Worm (Caenorhabditis elegans) whole organism, late embryonic: ENCODE results near the gene ncr-2.

Experiments
- C38D4.7 ChIP-seq: fragments of 200-800 bp; sonication (Bioruptor generic); optimal IDR thresholded peaks from 2 replicates; lab custom pipeline; 2018; ENCODE audit warnings: mild to moderate bottlenecking, missing genetic modification characterization, moderate library complexity, missing compliant biosample characterization
- K02D7.2 ChIP-seq: sonication (generic microtip); optimal IDR thresholded peaks from 2 replicates; lab custom pipeline; 2017; ENCODE audit warnings: mild to moderate bottlenecking, missing genetic modification characterization, missing compliant biosample characterization
- T23F11.4 ChIP-seq: fragments of 200-800 bp; sonication (Bioruptor generic); optimal IDR thresholded peaks from 2 replicates; lab custom pipeline; 2018; ENCODE audit warnings: mild to moderate bottlenecking, missing genetic modification characterization, missing compliant biosample characterization
- Y22D7AL.16 ChIP-seq: sonication (generic microtip); optimal IDR thresholded peaks from 2 replicates; lab custom pipeline; 2016; ENCODE audit warnings: missing genetic modification characterization, missing compliant biosample characterization
- ama-1 ChIP-seq: fragments of 150-350 bp; optimal IDR thresholded peaks from 2 replicates; lab custom pipeline; 2014
- ceh-14 ChIP-seq: sonication (generic microtip); optimal IDR thresholded peaks from 2 replicates; lab custom pipeline; 2016; ENCODE audit warnings: missing genotype, missing genetic modification characterization, missing compliant biosample characterization
- ceh-18 ChIP-seq: sonication (generic microtip); optimal IDR thresholded peaks from 2 replicates; lab custom pipeline; 2016; ENCODE audit warnings: missing genetic modification characterization, missing compliant biosample characterization
- ceh-24 ChIP-seq: sonication (generic microtip); optimal IDR thresholded peaks from 2 replicates; lab custom pipeline; 2016; ENCODE audit warnings: mild to moderate bottlenecking, missing genetic modification characterization, missing compliant biosample characterization
- ceh-30 ChIP-seq: fragments of 150-350 bp; optimal IDR thresholded peaks from 2 replicates; lab custom pipeline; 2014; ENCODE audit warnings: missing biosample characterization, missing genetic modification characterization
- ceh-31 ChIP-seq: sonication (generic microtip); optimal IDR thresholded peaks from 2 replicates; lab custom pipeline; 2016; ENCODE audit warnings: missing genetic modification characterization, missing compliant biosample characterization
- ceh-34 ChIP-seq: sonication (generic microtip); optimal IDR thresholded peaks from 2 replicates; lab custom pipeline; 2016; ENCODE audit warnings: mild to moderate bottlenecking, missing genetic modification characterization, missing compliant biosample characterization
- ceh-48 ChIP-seq: sonication (generic microtip); optimal IDR thresholded peaks from 2 replicates; lab custom pipeline; 2016; ENCODE audit warnings: missing genetic modification characterization, inconsistent platforms, missing compliant biosample characterization
- ceh-9 ChIP-seq: sonication (generic microtip); optimal IDR thresholded peaks from 2 replicates; lab custom pipeline; 2016; ENCODE audit warnings: mild to moderate bottlenecking, missing genetic modification characterization, inconsistent platforms, missing compliant biosample characterization
- dmd-4 ChIP-seq: sonication (generic microtip); optimal IDR thresholded peaks from 2 replicates; lab custom pipeline; 2016; ENCODE audit warnings: borderline replicate concordance, missing genetic modification characterization, missing compliant biosample characterization
- elt-2 ChIP-seq: sonication (generic microtip); optimal IDR thresholded peaks from 2 replicates; lab custom pipeline; 2016; ENCODE audit warnings: missing genetic modification reagents, missing genetic modification characterization, missing compliant biosample characterization
- ets-4 ChIP-seq: sonication (generic microtip); optimal IDR thresholded peaks from 2 replicates; lab custom pipeline; 2016; ENCODE audit warnings: missing genetic modification characterization, missing compliant biosample characterization
- fax-1 ChIP-seq: sonication (generic microtip); optimal IDR thresholded peaks from 2 replicates; lab custom pipeline; 2016; ENCODE audit warnings: missing genotype, missing genetic modification characterization, missing compliant biosample characterization
- hlh-6 ChIP-seq: sonication (generic microtip); optimal IDR thresholded peaks from 2 replicates; lab custom pipeline; 2016; ENCODE audit warnings: missing genotype, missing genetic modification characterization, missing compliant biosample characterization
- hlh-8 ChIP-seq: sonication (generic microtip); optimal IDR thresholded peaks from 2 replicates; lab custom pipeline; 2016; ENCODE audit warnings: missing genotype, missing genetic modification characterization, missing compliant biosample characterization
- lim-6 ChIP-seq: sonication (generic microtip); optimal IDR thresholded peaks from 2 replicates; lab custom pipeline; 2016; ENCODE audit warnings: missing genetic modification characterization, missing compliant biosample characterization
- madf-2 ChIP-seq: sonication (generic microtip); optimal IDR thresholded peaks from 2 replicates; lab custom pipeline; 2017; ENCODE audit warnings: missing genetic modification characterization, missing compliant biosample characterization
- nhr-11 ChIP-seq: fragments of 150-350 bp; optimal IDR thresholded peaks from 2 replicates; lab custom pipeline; 2014; ENCODE audit warnings: missing biosample characterization, missing genetic modification characterization
- nhr-232 ChIP-seq: sonication (generic microtip); optimal IDR thresholded peaks from 2 replicates; lab custom pipeline; 2016; ENCODE audit warnings: missing genetic modification characterization, missing compliant biosample characterization
- npax-4 ChIP-seq: sonication (generic microtip); optimal IDR thresholded peaks from 2 replicates; lab custom pipeline; 2016; ENCODE audit warnings: missing genetic modification characterization, missing compliant biosample characterization
- odd-2 ChIP-seq: sonication (generic microtip); optimal IDR thresholded peaks from 2 replicates; lab custom pipeline; 2017; ENCODE audit warnings: antibody characterized with exemption, mild to moderate bottlenecking, missing genetic modification characterization, missing compliant biosample characterization
- pag-3 ChIP-seq: sonication (generic microtip); optimal IDR thresholded peaks from 2 replicates; lab custom pipeline; 2016; ENCODE audit warnings: missing compliant biosample characterization, missing genetic modification characterization, borderline replicate concordance
- pax-1 ChIP-seq: fragments of 150-350 bp; optimal IDR thresholded peaks from 2 replicates; lab custom pipeline; 2014; ENCODE audit warnings: missing biosample characterization, missing genetic modification characterization
- ref-2 ChIP-seq: sonication (generic microtip); optimal IDR thresholded peaks from 2 replicates; lab custom pipeline; 2016; ENCODE audit warnings: missing genetic modification characterization, missing compliant biosample characterization
- sdc-2 ChIP-seq: sonication (generic microtip); optimal IDR thresholded peaks from 2 replicates; lab custom pipeline; 2016; ENCODE audit warnings: missing genotype, missing genetic modification characterization, missing compliant biosample characterization
- sox-2 ChIP-seq: fragments of 200-800 bp; sonication (Bioruptor generic); IDR thresholded peaks from 2 replicates; pipeline ENCODE4 v1.3.6; 2022; ENCODE audit warnings: missing genetic modification reagents, missing genetic modification characterization, missing compliant biosample characterization
- sox-4 ChIP-seq: sonication (generic microtip); optimal IDR thresholded peaks from 2 replicates; lab custom pipeline; 2017; ENCODE audit warnings: mild to moderate bottlenecking, missing genetic modification characterization, inconsistent platforms, missing compliant biosample characterization
- syd-9 ChIP-seq: sonication (generic microtip); optimal IDR thresholded peaks from 2 replicates; lab custom pipeline; 2016; ENCODE audit warnings: mild to moderate bottlenecking, missing genetic modification characterization, moderate library complexity, missing compliant biosample characterization
- tbx-7 ChIP-seq: sonication (generic microtip); optimal IDR thresholded peaks from 2 replicates; lab custom pipeline; 2016; ENCODE audit warnings: missing genotype, missing genetic modification characterization, missing compliant biosample characterization
- ttx-3 ChIP-seq: sonication (generic microtip); optimal IDR thresholded peaks from 2 replicates; lab custom pipeline; 2016; ENCODE audit warnings: missing genetic modification reagents, missing genetic modification characterization, missing compliant biosample characterization
- unc-55 ChIP-seq: sonication (generic microtip); optimal IDR thresholded peaks from 2 replicates; lab custom pipeline; 2017; ENCODE audit warnings: missing biosample characterization, missing genetic modification reagents, missing genetic modification characterization
- unc-86 ChIP-seq: sonication (generic microtip); optimal IDR thresholded peaks from 2 replicates; lab custom pipeline; 2016; ENCODE audit warnings: missing genetic modification characterization, missing compliant biosample characterization
- ztf-16 ChIP-seq: sonication (generic microtip); optimal IDR thresholded peaks from 2 replicates; lab custom pipeline; 2017; ENCODE audit warnings: missing genetic modification characterization, missing compliant biosample characterization

Gene ncr-2

ce11 chrIII:8263377-8263776 is 5.2 kb downstream of the ncr-2 start, which contains the start of gene col-91:
col-91 (minus strand) TSS chrIII:8263664.
- TF ChIP-seq ttx-3 (tag; lab: Kevin White, UChicago) (no peak), nhr-11 (tag; lab: Kevin White, UChicago) (no peak), odd-2 (tag; lab: Kevin White, UChicago) (no peak), lim-6 (no peak), npax-4 (tag; lab: Kevin White, UChicago) (no peak), hlh-8 (tag; lab: Kevin White, UChicago) (no peak), unc-55 (GFP tag; lab: Kevin White, UChicago) (no peak), ref-2 (tag; lab: Kevin White, UChicago) (no peak), ceh-31 (no peak), ceh-30 (tag; lab: Kevin White, UChicago) (no peak), ceh-9 (tag; lab: Kevin White, UChicago) (no peak), Y22D7AL.16 (no peak), K02D7.2 (tag; lab: Kevin White, UChicago) (no peak), pax-1 (no peak)

DNA sequence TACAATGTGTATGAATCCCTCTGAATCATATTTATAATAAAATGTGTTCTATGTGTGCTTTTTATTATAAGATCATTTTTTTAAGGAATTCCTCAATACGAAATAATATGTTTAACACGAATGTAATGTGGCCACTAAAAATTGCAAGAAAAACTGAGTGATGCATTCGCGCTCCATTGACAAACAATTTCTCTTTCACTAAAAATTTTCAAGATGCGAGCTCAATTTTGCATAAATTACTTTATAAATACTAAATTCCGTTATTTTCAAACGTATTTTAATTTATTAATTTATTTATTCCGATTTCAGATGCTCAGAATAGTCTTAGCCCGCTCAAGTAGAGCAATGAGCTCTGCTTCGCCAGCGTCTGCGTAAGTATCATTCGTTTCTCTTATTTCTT is 7.6 kb downstream of the ncr-2 start, which contains the start of gene mrps-9:
Gene mrps-9, plus strand, starts transcription at position 310 of the 400 bp plus-strand sequence.
- TF ChIP-seq ceh-14 (tag; lab: Kevin White, UChicago) (peak; percentile 35), madf-2 (no peak)
- TF ChIP-seq, all 69 proteins: peak for 1

ce11 chrIII:8268296-8268695 is 10.2 kb downstream of the ncr-2 start, which contains the start of the genes F09G8.7 and crn-7:
F09G8.7 (minus strand) TSS chrIII:8268355.
crn-7 (plus strand) TSS chrIII:8268531.
- no peak for TF ChIP-seq madf-2

DNA sequence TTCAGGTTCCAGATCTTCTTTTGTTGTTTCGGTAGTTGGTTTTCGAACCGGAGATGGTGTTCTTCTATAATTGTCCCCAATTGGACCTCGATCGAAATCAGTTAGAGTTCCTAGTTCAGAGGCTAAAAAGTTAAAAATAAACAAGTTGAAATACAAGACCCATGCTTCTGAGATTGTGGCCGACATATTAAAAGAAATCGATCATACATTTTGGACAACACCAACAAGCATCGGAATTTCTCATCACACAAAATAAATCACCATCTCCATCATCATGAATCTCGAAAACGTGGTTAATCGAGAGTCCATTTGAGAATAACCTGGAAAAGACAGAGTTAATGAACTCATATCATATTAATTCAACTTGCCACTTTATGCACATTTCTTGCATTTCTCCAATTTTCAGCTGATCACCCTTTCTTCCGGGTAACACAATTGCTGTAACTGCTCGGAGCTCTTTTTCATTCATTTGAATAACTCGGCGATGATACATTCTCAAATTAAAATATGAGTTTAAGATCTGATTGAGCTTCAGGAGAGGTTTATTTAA is 13.6 kb downstream of the ncr-2 start, which contains the start of the genes mps-4 and F09G8.10:
Gene mps-4, minus strand, starts transcription at position 101 of the 550 bp plus-strand sequence.
Gene F09G8.10, minus strand, starts transcription at position 500 of the 550 bp plus-strand sequence.
- no peak for TF ChIP-seq ceh-18 (tag; lab: Kevin White, UChicago)
- no peak for TF ChIP-seq ceh-48 (tag; lab: Kevin White, UChicago)
- no peak for TF ChIP-seq nhr-232 (tag; lab: Kevin White, UChicago)
- no peak for TF ChIP-seq elt-2
- TF ChIP-seq pag-3 (tag; lab: Kevin White, UChicago) = no peak
- no peak for TF ChIP-seq C38D4.7
- TF ChIP-seq dmd-4 (tag; lab: Kevin White, UChicago) = no peak
- TF ChIP-seq ets-4 (tag; lab: Kevin White, UChicago) = no peak
- no peak for TF ChIP-seq sox-2 (GFP tag; lab: Robert Waterston, UW)
- TF ChIP-seq ceh-14 (tag; lab: Kevin White, UChicago) = no peak
- TF ChIP-seq sox-4 (tag; lab: Kevin White, UChicago) = no peak
- no peak for TF ChIP-seq ztf-16 (tag; lab: Kevin White, UChicago)
- no peak for TF ChIP-seq tbx-7 (tag; lab: Kevin White, UChicago)
- TF ChIP-seq ceh-34 (tag; lab: Kevin White, UChicago) = no peak
- TF ChIP-seq sdc-2 (tag; lab: Kevin White, UChicago) = no peak
- no peak for TF ChIP-seq unc-55 (GFP tag; lab: Kevin White, UChicago)
- TF ChIP-seq hlh-6 (tag; lab: Kevin White, UChicago) = no peak
- TF ChIP-seq ama-1 (lab: Kevin White, UChicago) = no peak
- TF ChIP-seq, all 69 proteins: peak for 0

DNA sequence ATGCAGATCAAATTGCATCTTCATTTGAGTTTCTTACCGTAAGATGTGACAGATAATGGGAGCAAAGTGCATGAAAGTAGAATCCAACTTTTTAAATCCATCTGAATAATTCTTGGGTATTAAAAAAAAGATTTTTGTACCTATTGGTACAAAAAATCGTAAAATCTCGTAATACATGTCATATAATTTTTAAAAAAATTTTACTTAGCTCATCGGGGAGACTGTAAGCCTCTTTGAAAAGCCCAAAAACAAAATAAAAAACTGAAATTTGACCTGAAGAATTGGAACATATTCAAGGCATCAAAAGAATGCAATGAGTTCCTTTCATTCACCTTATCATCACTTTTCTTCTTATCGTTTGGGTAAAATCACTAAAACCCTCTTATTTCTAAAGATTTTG is 17.7 kb downstream of the ncr-2 start, which contains the start of gene clec-160:
Gene clec-160, minus strand, starts transcription at position 101 of the 400 bp plus-strand sequence.
- TF ChIP-seq ceh-31 = no peak
- TF ChIP-seq dmd-4 (tag; lab: Kevin White, UChicago) = no peak
- no peak for TF ChIP-seq K02D7.2 (tag; lab: Kevin White, UChicago)
- TF ChIP-seq ceh-24 = no peak
- TF ChIP-seq T23F11.4 (GFP tag; lab: Kevin White, UChicago) = no peak
- no peak for TF ChIP-seq syd-9 (tag; lab: Kevin White, UChicago)
- no peak for TF ChIP-seq ztf-16 (tag; lab: Kevin White, UChicago)
- TF ChIP-seq C38D4.7 = no peak
- TF ChIP-seq hlh-8 (tag; lab: Kevin White, UChicago) = no peak
- no peak for TF ChIP-seq elt-2
- TF ChIP-seq fax-1 (tag; lab: Kevin White, UChicago) = no peak
- TF ChIP-seq unc-86 (tag; lab: Kevin White, UChicago) = no peak
